Fruit fly (Drosophila melanogaster) whole organism, adult: ENCODE results near the gene Cisd2.

Experiments
- CG11617 ChIP-seq: fragments of 200-800 bp; sonication (Bioruptor generic); optimal IDR thresholded peaks from 2 replicates; lab custom pipeline; 2017; ENCODE audit warnings: mild to moderate bottlenecking, missing biosample characterization, missing genetic modification reagents, missing genetic modification characterization
- CG14711 ChIP-seq: fragments of 200-800 bp; sonication (Bioruptor generic); optimal IDR thresholded peaks from 2 replicates; lab custom pipeline; 2018; ENCODE audit warnings: missing biosample characterization, mild to moderate bottlenecking, missing genetic modification characterization, moderate library complexity
- CG5204 ChIP-seq: fragments of 200-800 bp; sonication (Bioruptor generic); optimal IDR thresholded peaks from 2 replicates; lab custom pipeline; 2016; ENCODE audit warnings: missing biosample characterization, missing genetic modification characterization
- CG7045 ChIP-seq: fragments of 200-800 bp; sonication (Bioruptor generic); optimal IDR thresholded peaks from 2 replicates; lab custom pipeline; 2017; ENCODE audit warnings: missing biosample characterization, mild to moderate bottlenecking, missing genetic modification characterization
- CG7101 ChIP-seq: fragments of 200-800 bp; sonication (Bioruptor generic); optimal IDR thresholded peaks from 2 replicates; lab custom pipeline; 2018; ENCODE audit warnings: missing biosample characterization, mild to moderate bottlenecking, missing genetic modification characterization, moderate library complexity
- Crg-1 ChIP-seq: fragments of 200-800 bp; sonication (Bioruptor generic); optimal IDR thresholded peaks from 2 replicates; lab custom pipeline; 2016; ENCODE audit warnings: missing biosample characterization, missing genetic modification characterization
- Mnt ChIP-seq: fragments of 200-800 bp; sonication (Bioruptor generic); optimal IDR thresholded peaks from 2 replicates; lab custom pipeline; 2016; ENCODE audit warnings: missing biosample characterization, mild to moderate bottlenecking, missing genetic modification characterization
- bab1 ChIP-seq: fragments of 200-800 bp; sonication (Bioruptor generic); optimal IDR thresholded peaks from 3 replicates; lab custom pipeline; 2019; ENCODE audit warnings: missing biosample characterization, mild to moderate bottlenecking, missing genetic modification characterization, moderate library complexity
- cic ChIP-seq: fragments of 200-800 bp; sonication (Bioruptor generic); optimal IDR thresholded peaks from 2 replicates; lab custom pipeline; 2017; ENCODE audit warnings: missing biosample characterization, mild to moderate bottlenecking, missing genetic modification characterization, moderate library complexity
- kay ChIP-seq: fragments of 200-800 bp; sonication (Bioruptor generic); peaks from one replicate; lab custom pipeline; 2016; ENCODE audit warnings: missing biosample characterization, missing genetic modification characterization, borderline replicate concordance
- ovo ChIP-seq: fragments of 200-800 bp; sonication (Bioruptor generic); optimal IDR thresholded peaks from 2 replicates; lab custom pipeline; 2016; ENCODE audit warnings: missing biosample characterization, missing genetic modification characterization
- pad ChIP-seq: fragments of 200-800 bp; sonication (Bioruptor generic); optimal IDR thresholded peaks from 3 replicates; lab custom pipeline; 2017; ENCODE audit warnings: missing biosample characterization, missing genetic modification characterization, mild to moderate bottlenecking, moderate library complexity, missing genetic modification reagents
- toe ChIP-seq: fragments of 200-800 bp; sonication (Bioruptor generic); optimal IDR thresholded peaks from 2 replicates; lab custom pipeline; 2016; ENCODE audit warnings: missing biosample characterization, missing genetic modification characterization

DNA sequence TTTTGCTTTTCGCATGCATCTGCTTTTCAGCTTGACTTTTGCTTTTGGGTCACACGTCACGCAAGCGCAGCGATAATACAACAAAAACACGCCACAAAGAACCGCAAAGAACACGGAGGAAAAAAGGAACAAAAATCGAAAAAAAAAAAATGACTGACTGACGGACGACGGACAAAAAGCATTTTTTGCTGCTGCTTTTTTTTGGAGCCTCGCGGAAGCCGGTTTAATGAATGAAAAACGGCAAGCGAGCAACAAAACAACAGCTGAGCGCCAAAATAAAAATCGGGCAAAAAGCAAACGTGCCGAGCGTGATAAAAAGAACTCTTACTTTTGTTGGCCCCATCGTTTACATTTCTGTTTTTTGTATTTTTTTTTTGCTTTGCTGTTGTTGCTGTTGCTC, 31.2 kb upstream of the Cisd2 start:
- TF ChIP-seq toe (GFP tag; lab: Kevin White, UChicago) (no peak), CG7101 (tag; lab: Kevin White, UChicago) (no peak), Crg-1 (GFP tag; lab: Kevin White, UChicago) (no peak), ovo (GFP tag; lab: Kevin White, UChicago) (no peak), cic (GFP tag; lab: Kevin White, UChicago) (no peak), CG11617 (GFP tag; lab: Kevin White, UChicago) (no peak), kay (GFP tag; lab: Kevin White, UChicago) (no peak), pad (GFP tag; lab: Kevin White, UChicago) (no peak), CG7045 (GFP tag; lab: Kevin White, UChicago) (no peak), Mnt (GFP tag; lab: Kevin White, UChicago) (no peak), CG5204 (no peak), CG14711 (tag; lab: Kevin White, UChicago) (no peak), bab1 (no peak)
